Worm (Caenorhabditis elegans): ENCODE data around the gene K04H4.5.

- no peak for TF ChIP-seq him-1 (tag; optimal IDR thresholded peaks at IDR 0.05)
- no peak for TF ChIP-seq dao-5 (tag; optimal IDR thresholded peaks at IDR 0.05)
These were observed 34.1 kb downstream of the K04H4.5 start, which contains the start of the genes gpr-2 and rgr-1 for ce11 chrIII:9393114-9393780.
